Worm (Caenorhabditis elegans) whole organism, L3 larva: ENCODE data around the gene Y66D12A.24.

Source experiments
- fos-1 ChIP-seq: fragments of 150-350 bp; optimal IDR thresholded peaks from 2 replicates; lab custom pipeline; 2014; ENCODE audit warnings: missing biosample characterization, missing genetic modification characterization
- lin-39 ChIP-seq: fragments of 150-350 bp; optimal IDR thresholded peaks from 2 replicates; lab custom pipeline; 2018; ENCODE audit warnings: missing biosample characterization, missing genetic modification reagents, missing genetic modification characterization
- nhr-12 ChIP-seq: fragments of 150-350 bp; optimal IDR thresholded peaks from 2 replicates; lab custom pipeline; 2014; ENCODE audit warnings: missing biosample characterization, missing genetic modification characterization
- nhr-28 ChIP-seq: fragments of 150-350 bp; optimal IDR thresholded peaks from 2 replicates; lab custom pipeline; 2014; ENCODE audit warnings: missing biosample characterization, missing genetic modification characterization
- unc-62 ChIP-seq: fragments of 150-350 bp; sonication (generic microtip); optimal IDR thresholded peaks from 4 replicates; lab custom pipeline; 2014; ENCODE audit warnings: missing biosample characterization, missing genetic modification reagents, missing genetic modification characterization

- TF ChIP-seq lin-39 (tag; lab: Kevin White, UChicago) (no peak), fos-1 (tag; lab: Kevin White, UChicago) (no peak), unc-62 (GFP tag; lab: Kevin White, UChicago) (no peak), nhr-12 (tag; lab: Kevin White, UChicago) (no peak), nhr-28 (tag; lab: Kevin White, UChicago) (no peak)
Measured at ce11 chrIII:11459041-11459440, 37.6 kb upstream of the Y66D12A.24 start.
